Worm (Caenorhabditis elegans) whole organism, mixed stage, embryonic: ENCODE results near the gene aagr-3.

Experiments used
- ceh-39 ChIP-seq: fragments of 150-350 bp; optimal IDR thresholded peaks from 2 replicates; lab custom pipeline; 2014; ENCODE audit warnings: missing biosample characterization, missing genetic modification characterization
- elt-3 ChIP-seq: fragments of 150-350 bp; optimal IDR thresholded peaks from 2 replicates; lab custom pipeline; 2014; ENCODE audit warnings: missing biosample characterization, missing genetic modification characterization
- lin-32 ChIP-seq: fragments of 200-800 bp; sonication (Bioruptor generic); optimal IDR thresholded peaks from 2 replicates; lab custom pipeline; 2018; ENCODE audit warnings: mild to moderate bottlenecking, missing genetic modification characterization, missing compliant biosample characterization
- mep-1 ChIP-seq: fragments of 150-350 bp; optimal IDR thresholded peaks from 2 replicates; lab custom pipeline; 2017; ENCODE audit warnings: missing biosample characterization, missing genetic modification reagents, missing genetic modification characterization, inconsistent platforms
- snpc-4 ChIP-seq: fragments of 150-350 bp; optimal IDR thresholded peaks from 2 replicates; lab custom pipeline; 2014; ENCODE audit warnings: missing biosample characterization, missing genetic modification characterization
- tbx-8 ChIP-seq: fragments of 200-800 bp; sonication (Bioruptor generic); optimal IDR thresholded peaks from 2 replicates; lab custom pipeline; 2018; ENCODE audit warnings: mild to moderate bottlenecking, missing genetic modification characterization, moderate library complexity, missing compliant biosample characterization

DNA sequence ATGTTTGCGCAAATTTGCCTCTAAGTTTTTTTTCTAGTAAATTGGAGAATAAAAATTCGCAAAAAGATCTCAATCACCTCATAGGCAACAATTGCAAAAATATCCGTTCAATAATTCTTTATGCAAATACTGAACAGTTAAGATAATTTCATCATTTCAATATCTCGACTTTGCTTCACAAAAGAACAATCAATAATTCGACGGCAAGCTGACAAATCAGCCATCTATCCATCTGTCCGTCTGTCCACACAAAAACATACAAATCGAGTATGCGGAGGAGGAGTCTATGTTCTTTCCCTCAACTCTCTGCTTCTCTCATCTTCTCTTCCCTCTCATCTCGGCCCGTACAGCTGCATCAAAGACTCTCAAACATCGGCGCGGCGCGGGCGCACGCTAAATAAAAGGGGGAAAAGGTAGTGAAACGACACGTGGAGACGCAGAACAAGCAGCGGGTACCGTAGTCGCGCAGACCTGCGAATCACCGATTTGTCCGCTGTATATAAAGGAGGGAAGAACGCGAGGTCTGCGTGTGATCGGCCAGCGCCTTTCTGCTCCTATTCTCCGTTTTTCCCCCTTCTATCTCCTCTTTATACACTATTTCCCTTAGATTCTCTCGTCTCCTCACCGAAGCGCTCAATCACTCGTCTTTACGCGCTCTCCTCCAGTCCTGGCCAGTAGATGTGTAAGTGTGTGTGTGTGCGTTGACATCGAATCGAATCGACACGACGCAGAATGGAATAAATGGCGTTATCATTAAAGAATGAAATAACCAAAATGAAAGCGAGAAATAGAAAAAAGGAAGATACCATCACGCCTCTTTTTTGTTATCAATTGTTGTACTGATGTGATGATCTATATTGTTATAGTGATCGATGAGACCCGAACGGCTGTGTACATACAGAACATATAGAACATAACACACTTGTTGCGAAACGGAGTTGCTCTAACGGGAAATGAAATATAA, 1.7 kb upstream of the aagr-3 start:
- peak; percentile 37 for TF ChIP-seq lin-32 (GFP tag; lab: Kevin White, UChicago)
- TF ChIP-seq snpc-4 = no peak
- peak; percentile 55 for TF ChIP-seq tbx-8 (GFP tag; lab: Kevin White, UChicago)
- TF ChIP-seq elt-3 (tag; lab: Kevin White, UChicago) = no peak
- TF ChIP-seq ceh-39 (tag; lab: Kevin White, UChicago) = peak; percentile 48
- TF ChIP-seq mep-1 (tag; lab: Kevin White, UChicago) = peak; percentile 38
